Worm (Caenorhabditis elegans) whole organism, early embryonic: ENCODE data around the gene gcs-1.

Experiments
- B0310.2 ChIP-seq: sonication (generic microtip); optimal IDR thresholded peaks from 2 replicates; lab custom pipeline; 2016; ENCODE audit warnings: mild to moderate bottlenecking, missing genetic modification characterization, missing compliant biosample characterization
- F13C5.2 ChIP-seq: sonication (generic microtip); optimal IDR thresholded peaks from 2 replicates; lab custom pipeline; 2017; ENCODE audit warnings: mild to moderate bottlenecking, missing genetic modification characterization, inconsistent platforms, missing compliant biosample characterization
- aly-1 ChIP-seq: sonication (generic microtip); optimal IDR thresholded peaks from 2 replicates; lab custom pipeline; 2016; ENCODE audit warnings: missing genetic modification characterization, missing compliant biosample characterization
- ama-1 ChIP-seq: fragments of 150-350 bp; optimal IDR thresholded peaks from 2 replicates; lab custom pipeline; 2014
- ceh-13 ChIP-seq: fragments of 200-800 bp; sonication (Bioruptor generic); optimal IDR thresholded peaks from 2 replicates; lab custom pipeline; 2018; ENCODE audit warnings: mild to moderate bottlenecking, missing genetic modification characterization, missing compliant biosample characterization
- ceh-36 ChIP-seq: sonication (generic microtip); optimal IDR thresholded peaks from 2 replicates; lab custom pipeline; 2016; ENCODE audit warnings: missing genetic modification characterization, inconsistent platforms, missing compliant biosample characterization
- ets-7 ChIP-seq: sonication (generic microtip); optimal IDR thresholded peaks from 2 replicates; lab custom pipeline; 2016; ENCODE audit warnings: missing genotype, missing genetic modification characterization, missing compliant biosample characterization
- flt-1 ChIP-seq: fragments of 200-800 bp; sonication (Bioruptor generic); IDR thresholded peaks from 2 replicates; pipeline ENCODE4 v1.3.6; 2022; ENCODE audit warnings: missing genetic modification characterization, missing compliant biosample characterization
- hmbx-1 ChIP-seq: sonication (generic microtip); optimal IDR thresholded peaks from 2 replicates; lab custom pipeline; 2016; ENCODE audit warnings: mild to moderate bottlenecking, missing genetic modification characterization, missing compliant biosample characterization
- hmg-4 ChIP-seq: fragments of 200-800 bp; sonication (Bioruptor generic); optimal IDR thresholded peaks from 2 replicates; lab custom pipeline; 2018; ENCODE audit warnings: mild to moderate bottlenecking, missing genetic modification characterization, missing compliant biosample characterization
- hnd-1 ChIP-seq: sonication (generic microtip); optimal IDR thresholded peaks from 2 replicates; lab custom pipeline; 2016; ENCODE audit warnings: missing genetic modification characterization, missing compliant biosample characterization
- pes-1 ChIP-seq: fragments of 200-800 bp; sonication (Bioruptor generic); IDR thresholded peaks from 2 replicates; pipeline ENCODE4 v1.3.6; 2022; ENCODE audit warnings: missing genetic modification reagents, missing genetic modification characterization, missing compliant biosample characterization
- scrt-1 ChIP-seq: fragments of 200-800 bp; sonication (Bioruptor generic); IDR thresholded peaks from 2 replicates; pipeline ENCODE4 v1.3.6; 2022; ENCODE audit warnings: missing genetic modification characterization, missing compliant biosample characterization
- sea-1 ChIP-seq: fragments of 200-800 bp; sonication (Bioruptor generic); conservative IDR thresholded peaks from 2 replicates; pipeline ENCODE4 v1.3.6; 2022; ENCODE audit warnings: missing genetic modification characterization, missing compliant biosample characterization
- tbx-11 ChIP-seq: fragments of 200-800 bp; sonication (Bioruptor generic); IDR thresholded peaks from 2 replicates; pipeline ENCODE4 v1.3.6; 2022; ENCODE audit warnings: missing genetic modification characterization, missing compliant biosample characterization
- tbx-37 ChIP-seq: fragments of 200-800 bp; sonication (Bioruptor generic); conservative IDR thresholded peaks from 2 replicates; pipeline ENCODE4 v1.3.6; 2022; ENCODE audit warnings: missing genetic modification reagents, missing genetic modification characterization, missing compliant biosample characterization
- tra-4 ChIP-seq: sonication (generic microtip); optimal IDR thresholded peaks from 2 replicates; lab custom pipeline; 2017; ENCODE audit warnings: missing genetic modification characterization, missing compliant biosample characterization

The gcs-1 gene

DNA sequence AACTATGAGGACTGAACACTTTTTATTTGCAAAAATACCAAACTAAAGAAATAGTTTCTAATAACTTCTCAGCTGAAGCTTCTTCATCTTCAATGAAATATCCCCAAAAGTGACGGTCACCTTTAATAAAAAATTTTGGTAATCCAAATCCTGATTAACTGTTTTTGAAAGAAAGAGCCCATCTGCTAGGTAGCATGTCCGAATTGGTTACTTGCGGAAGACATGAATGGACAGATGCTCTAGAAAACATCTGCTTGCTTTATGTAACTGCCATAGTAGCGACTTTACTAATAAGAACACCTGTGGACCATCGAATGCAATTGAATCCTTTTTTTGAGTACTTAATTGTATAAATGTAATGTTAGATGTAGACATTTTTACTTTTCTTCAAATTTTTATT is 20.9 kb upstream of the gcs-1 start:
- TF ChIP-seq ama-1 (lab: Kevin White, UChicago) (peak; percentile 79), B0310.2 (tag; lab: Kevin White, UChicago) (no peak)

- peak; percentile 51 for TF ChIP-seq hmg-4 (GFP tag; lab: Kevin White, UChicago)
- TF ChIP-seq F13C5.2, result peak; percentile 65
- no peak for TF ChIP-seq tbx-37
- no peak for TF ChIP-seq scrt-1 (GFP tag; lab: Robert Waterston, UW)
- no peak for TF ChIP-seq hmbx-1 (tag; lab: Kevin White, UChicago)
- TF ChIP-seq hnd-1 (tag; lab: Kevin White, UChicago), result no peak
- TF ChIP-seq tra-4 (tag; lab: Kevin White, UChicago), result no peak
- TF ChIP-seq sea-1 (GFP tag; lab: Robert Waterston, UW), result no peak
- no peak for TF ChIP-seq aly-1
- no peak for TF ChIP-seq tbx-11 (GFP tag; lab: Robert Waterston, UW)
- TF ChIP-seq ets-7, result no peak
These were observed 19.1 kb upstream of the gcs-1 start, which contains the start of gene rpl-32 for ce11 chrII:9057035-9057668. Gene rpl-32, minus strand, starts transcription at chrII:9057085.

DNA sequence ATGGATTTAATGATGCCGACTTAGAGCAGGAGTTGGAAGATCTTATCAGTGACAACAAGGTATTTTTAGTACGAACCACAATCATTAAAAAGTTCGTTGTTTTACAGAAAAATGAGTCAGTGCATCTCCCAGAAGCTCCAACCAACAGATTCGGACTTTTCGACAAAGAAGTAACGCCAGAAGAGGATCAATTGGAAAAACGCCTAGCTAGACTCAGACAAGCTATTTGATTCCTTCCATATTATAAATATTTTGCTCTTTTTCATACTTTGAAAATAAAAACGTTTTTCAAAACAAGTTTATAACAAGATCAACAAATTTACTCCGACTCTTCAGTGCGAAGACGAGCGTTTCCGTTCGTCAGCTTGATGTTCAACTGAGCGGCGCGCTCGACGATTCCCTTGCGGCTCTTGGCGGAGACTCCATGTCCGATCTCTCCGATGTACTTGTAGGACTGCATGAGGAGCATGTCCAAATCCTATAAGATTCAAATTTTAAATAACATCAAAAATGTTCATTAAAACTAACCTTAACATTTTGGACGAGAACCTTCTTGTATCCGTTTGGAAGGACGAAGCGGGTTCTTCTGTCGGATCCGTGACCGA is 18.2 kb upstream of the gcs-1 start:
- no peak for TF ChIP-seq ama-1 (lab: Kevin White, UChicago)
- no peak for TF ChIP-seq sea-1 (GFP tag; lab: Robert Waterston, UW)
- no peak for TF ChIP-seq F13C5.2
- TF ChIP-seq ceh-36, result no peak
- no peak for TF ChIP-seq hnd-1 (tag; lab: Kevin White, UChicago)

ce11 chrII:9054604-9055003 is 16.5 kb upstream of the gcs-1 start, which contains the start of gene chmp-7:
Gene chmp-7, plus strand, starts transcription at chrII:9054972.
- TF ChIP-seq hmg-4 (GFP tag; lab: Kevin White, UChicago), result peak; percentile 50
- no peak for TF ChIP-seq flt-1
- TF ChIP-seq F13C5.2, result peak; percentile 79
- peak; percentile 66; the same call in 1 of the 2 replicates for TF ChIP-seq scrt-1 (GFP tag; lab: Robert Waterston, UW)

- TF ChIP-seq sea-1 (GFP tag; lab: Robert Waterston, UW), result no peak
- no peak for TF ChIP-seq tbx-11 (GFP tag; lab: Robert Waterston, UW)
- TF ChIP-seq hnd-1 (tag; lab: Kevin White, UChicago), result no peak
- TF ChIP-seq tbx-37, result no peak
- TF ChIP-seq hmbx-1 (tag; lab: Kevin White, UChicago), result no peak
- TF ChIP-seq tra-4 (tag; lab: Kevin White, UChicago), result no peak
- TF ChIP-seq scrt-1 (GFP tag; lab: Robert Waterston, UW), result no peak
- no peak for TF ChIP-seq flt-1
These were observed 15.5 kb upstream of the gcs-1 start, which contains the start of gene T24B8.7 for ce11 chrII:9053564-9053963. Gene T24B8.7, minus strand, starts transcription at chrII:9053664.

- TF ChIP-seq ceh-36, result no peak
- TF ChIP-seq sea-1 (GFP tag; lab: Robert Waterston, UW), result no peak
- TF ChIP-seq tra-4 (tag; lab: Kevin White, UChicago), result no peak
- TF ChIP-seq ama-1 (lab: Kevin White, UChicago), result no peak
- TF ChIP-seq pes-1, result no peak
- TF ChIP-seq ets-7, result no peak
- no peak for TF ChIP-seq ceh-13 (GFP tag; lab: Kevin White, UChicago)
- no peak for TF ChIP-seq tbx-11 (GFP tag; lab: Robert Waterston, UW)
- TF ChIP-seq hnd-1 (tag; lab: Kevin White, UChicago), result no peak
- no peak for TF ChIP-seq hmg-4 (GFP tag; lab: Kevin White, UChicago)
- no peak for TF ChIP-seq tbx-37
- TF ChIP-seq aly-1, result no peak
- no peak for TF ChIP-seq hmbx-1 (tag; lab: Kevin White, UChicago)
- TF ChIP-seq B0310.2 (tag; lab: Kevin White, UChicago), result no peak
- TF ChIP-seq flt-1, result no peak
- TF ChIP-seq scrt-1 (GFP tag; lab: Robert Waterston, UW), result no peak
- TF ChIP-seq F13C5.2, result no peak
These were observed 4.0 kb upstream of the gcs-1 start for ce11 chrII:9042059-9042458.

DNA sequence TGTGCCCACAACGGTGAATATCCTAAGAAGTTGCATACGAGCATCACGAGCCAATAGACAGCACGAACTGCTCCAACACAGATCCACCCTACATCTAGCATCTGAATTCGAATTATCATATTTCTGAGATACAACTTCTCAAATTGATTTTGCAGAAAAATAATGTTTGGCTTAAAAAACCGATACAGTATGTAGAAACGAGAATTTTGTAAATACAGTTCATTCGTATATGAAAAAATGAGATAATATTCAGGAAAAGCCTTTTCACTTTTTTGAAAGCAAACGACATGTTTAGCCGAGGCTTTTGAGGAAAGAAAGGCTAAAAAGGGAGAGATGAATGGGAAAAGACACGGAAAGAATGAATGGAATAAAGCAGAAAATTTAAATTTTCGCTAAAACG is 3.2 kb upstream of the gcs-1 start, which contains the start of gene F37B12.3:
F37B12.3 (minus strand) TSS at position 101 of the 400 bp plus-strand sequence.
- TF ChIP-seq ama-1 (lab: Kevin White, UChicago) (peak; percentile 16), hmbx-1 (tag; lab: Kevin White, UChicago) (no peak)

DNA sequence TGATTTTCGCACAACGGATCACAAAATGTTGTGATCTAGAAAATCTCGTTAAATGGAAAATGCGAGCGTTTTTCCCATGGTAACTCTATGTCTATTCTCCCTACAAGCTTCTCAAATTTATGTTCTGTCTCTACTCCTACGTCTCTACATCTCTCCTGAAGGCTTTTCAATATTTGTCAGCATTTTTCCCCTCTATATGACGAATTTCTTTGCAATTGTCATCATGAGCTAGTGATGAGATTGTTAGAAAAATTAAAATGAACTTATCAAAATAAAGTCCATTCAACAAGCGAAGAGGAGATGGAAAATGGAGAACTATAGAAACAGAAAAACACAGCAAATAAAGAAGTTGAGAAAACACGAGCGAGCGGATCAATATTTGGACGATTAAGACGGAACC is 635 bp upstream of the gcs-1 start:
- no peak for TF ChIP-seq ama-1 (lab: Kevin White, UChicago)
- no peak for TF ChIP-seq hmg-4 (GFP tag; lab: Kevin White, UChicago)
- TF ChIP-seq B0310.2 (tag; lab: Kevin White, UChicago), result no peak
- TF ChIP-seq pes-1, result no peak
- no peak for TF ChIP-seq scrt-1 (GFP tag; lab: Robert Waterston, UW)

ce11 chrII:9033034-9033433 is 5.1 kb downstream of the gcs-1 start:
- TF ChIP-seq hmg-4 (GFP tag; lab: Kevin White, UChicago) (no peak), aly-1 (no peak), flt-1 (no peak), tbx-11 (GFP tag; lab: Robert Waterston, UW) (no peak), tra-4 (tag; lab: Kevin White, UChicago) (no peak), B0310.2 (tag; lab: Kevin White, UChicago) (no peak), ama-1 (lab: Kevin White, UChicago) (no peak), hmbx-1 (tag; lab: Kevin White, UChicago) (no peak), tbx-37 (no peak), pes-1 (no peak), ets-7 (no peak), scrt-1 (GFP tag; lab: Robert Waterston, UW) (no peak), sea-1 (GFP tag; lab: Robert Waterston, UW) (no peak), hnd-1 (tag; lab: Kevin White, UChicago) (no peak), F13C5.2 (no peak), ceh-36 (no peak), ceh-13 (GFP tag; lab: Kevin White, UChicago) (no peak)
